Fruit fly (Drosophila melanogaster): Measurements from ENCODE around the gene Vha100-1.

dm6 chr3R:29088938-29089661 is 41.9 kb upstream of the Vha100-1 start:
- TF ChIP-seq usp (GFP tag; optimal IDR thresholded peaks at IDR 0.05) (no peak), MESR4 (GFP tag; optimal IDR thresholded peaks at IDR 0.05) (no peak), CG12744 (GFP tag; optimal IDR thresholded peaks at IDR 0.05) (peak; percentile 20)
